Worm (Caenorhabditis elegans) whole organism, L2 larva: ENCODE results near the gene str-188.

ENCODE experiments used
- C34F6.9 ChIP-seq: fragments of 150-350 bp; optimal IDR thresholded peaks from 2 replicates; lab custom pipeline; 2014; ENCODE audit warnings: missing biosample characterization, missing genetic modification characterization
- F13H6.1 ChIP-seq: sonication (generic microtip); optimal IDR thresholded peaks from 2 replicates; lab custom pipeline; 2016; ENCODE audit warnings: missing genetic modification characterization, missing compliant biosample characterization
- R02D3.7 ChIP-seq: fragments of 150-350 bp; optimal IDR thresholded peaks from 2 replicates; lab custom pipeline; 2014; ENCODE audit warnings: missing biosample characterization, missing genetic modification characterization
- alr-1 ChIP-seq: fragments of 150-350 bp; optimal IDR thresholded peaks from 2 replicates; lab custom pipeline; 2014; ENCODE audit warnings: missing biosample characterization, missing genetic modification characterization
- ama-1 ChIP-seq: fragments of 150-350 bp; optimal IDR thresholded peaks from 2 replicates; lab custom pipeline; 2018; ENCODE audit warnings: inconsistent platforms
- ceh-82 ChIP-seq: fragments of 150-350 bp; optimal IDR thresholded peaks from 2 replicates; lab custom pipeline; 2014; ENCODE audit warnings: missing biosample characterization, missing genetic modification characterization
- crh-2 ChIP-seq: sonication (generic microtip); optimal IDR thresholded peaks from 2 replicates; lab custom pipeline; 2017; ENCODE audit warnings: missing biosample characterization, missing genetic modification characterization
- dmd-4 ChIP-seq: sonication (generic microtip); optimal IDR thresholded peaks from 2 replicates; lab custom pipeline; 2017; ENCODE audit warnings: missing biosample characterization, missing genetic modification characterization
- egl-27 ChIP-seq: sonication (generic microtip); optimal IDR thresholded peaks from 3 replicates; lab custom pipeline; 2017; ENCODE audit warnings: missing biosample characterization, missing genetic modification reagents, missing genetic modification characterization
- elt-1 ChIP-seq: fragments of 150-350 bp; optimal IDR thresholded peaks from 2 replicates; lab custom pipeline; 2014; ENCODE audit warnings: missing biosample characterization, missing genetic modification characterization
- elt-3 ChIP-seq: sonication (generic microtip); optimal IDR thresholded peaks from 2 replicates; lab custom pipeline; 2017; ENCODE audit warnings: missing biosample characterization, missing genetic modification characterization
- fos-1 ChIP-seq: fragments of 150-350 bp; optimal IDR thresholded peaks from 2 replicates; lab custom pipeline; 2014; ENCODE audit warnings: missing biosample characterization, missing genetic modification characterization
- gmeb-1 ChIP-seq: fragments of 150-350 bp; optimal IDR thresholded peaks from 2 replicates; lab custom pipeline; 2014; ENCODE audit warnings: missing biosample characterization, missing genetic modification characterization
- lin-13 ChIP-seq: fragments of 150-350 bp; optimal IDR thresholded peaks from 2 replicates; lab custom pipeline; 2014; ENCODE audit warnings: missing biosample characterization, missing genetic modification reagents, missing genetic modification characterization
- lin-39 ChIP-seq: fragments of 150-350 bp; optimal IDR thresholded peaks from 2 replicates; lab custom pipeline; 2014; ENCODE audit warnings: missing biosample characterization, missing genetic modification reagents, missing genetic modification characterization
- lsy-2 ChIP-seq, 2 experiments: fragments of 150-350 bp in 1 of 2; sonication (generic microtip) in 1 of 2; optimal IDR thresholded peaks; 2 replicates each; lab custom pipeline; 2014 to 2017; ENCODE audit warnings: missing biosample characterization in 2 of 2, missing genetic modification characterization in 2 of 2
- mab-5 ChIP-seq: fragments of 150-350 bp; optimal IDR thresholded peaks from 2 replicates; lab custom pipeline; 2014; ENCODE audit warnings: missing biosample characterization, missing genetic modification characterization
- mbf-1 ChIP-seq: sonication (generic microtip); optimal IDR thresholded peaks from 2 replicates; lab custom pipeline; 2017; ENCODE audit warnings: missing biosample characterization, missing genetic modification characterization
- mdl-1 ChIP-seq, 2 experiments: fragments of 150-350 bp in 1 of 2; sonication (generic microtip) in 1 of 2; optimal IDR thresholded peaks; 2 replicates each; lab custom pipeline; 2017; ENCODE audit warnings: missing biosample characterization in 2 of 2, missing genetic modification characterization in 2 of 2
- nhr-11 ChIP-seq: fragments of 150-350 bp; optimal IDR thresholded peaks from 2 replicates; lab custom pipeline; 2014; ENCODE audit warnings: missing biosample characterization, missing genetic modification characterization
- nhr-129 ChIP-seq: fragments of 150-350 bp; optimal IDR thresholded peaks from 2 replicates; lab custom pipeline; 2014; ENCODE audit warnings: missing biosample characterization, missing genetic modification characterization
- nhr-21 ChIP-seq: fragments of 150-350 bp; optimal IDR thresholded peaks from 2 replicates; lab custom pipeline; 2014; ENCODE audit warnings: missing biosample characterization, missing genetic modification characterization
- nhr-23 ChIP-seq: fragments of 150-350 bp; optimal IDR thresholded peaks from 2 replicates; lab custom pipeline; 2014; ENCODE audit warnings: missing biosample characterization, missing genetic modification reagents, missing genetic modification characterization
- nhr-6 ChIP-seq: fragments of 150-350 bp; optimal IDR thresholded peaks from 2 replicates; lab custom pipeline; 2014; ENCODE audit warnings: missing biosample characterization, missing genetic modification characterization
- sem-4 ChIP-seq: fragments of 150-350 bp; optimal IDR thresholded peaks from 2 replicates; lab custom pipeline; 2014; ENCODE audit warnings: missing biosample characterization, missing genetic modification reagents, missing genetic modification characterization
- skn-1 ChIP-seq: sonication (generic microtip); optimal IDR thresholded peaks from 2 replicates; lab custom pipeline; 2017; ENCODE audit warnings: missing biosample characterization, missing genetic modification characterization
- sma-3 ChIP-seq: sonication (generic microtip); optimal IDR thresholded peaks from 2 replicates; lab custom pipeline; 2016; ENCODE audit warnings: missing genetic modification reagents, missing genetic modification characterization, missing compliant biosample characterization
- sma-9 ChIP-seq, 2 experiments: fragments of 150-350 bp in 1 of 2; sonication (generic microtip) in 1 of 2; optimal IDR thresholded peaks; 2 replicates each; lab custom pipeline; 2014 to 2016; ENCODE audit warnings: missing genetic modification characterization in 2 of 2, mild to moderate bottlenecking in 1 of 2, missing biosample characterization in 1 of 2, missing compliant biosample characterization in 1 of 2, missing genetic modification reagents in 1 of 2, moderate library complexity in 1 of 2
- snpc-4 ChIP-seq: fragments of 150-350 bp; optimal IDR thresholded peaks from 2 replicates; lab custom pipeline; 2014; ENCODE audit warnings: missing biosample characterization, missing genetic modification characterization
- unc-55 ChIP-seq: fragments of 150-350 bp; sonication (generic microtip); optimal IDR thresholded peaks from 3 replicates; lab custom pipeline; 2014; ENCODE audit warnings: missing biosample characterization, missing genetic modification reagents, missing genetic modification characterization
- unc-62 ChIP-seq: fragments of 150-350 bp; optimal IDR thresholded peaks from 2 replicates; lab custom pipeline; 2014; ENCODE audit warnings: missing biosample characterization, missing genetic modification reagents, missing genetic modification characterization
- ztf-1 ChIP-seq: fragments of 200-800 bp; sonication (Bioruptor generic); conservative IDR thresholded peaks from 2 replicates; pipeline ENCODE4 v1.3.6; 2022; ENCODE audit warnings: missing genetic modification characterization, missing compliant biosample characterization

Gene str-188

DNA sequence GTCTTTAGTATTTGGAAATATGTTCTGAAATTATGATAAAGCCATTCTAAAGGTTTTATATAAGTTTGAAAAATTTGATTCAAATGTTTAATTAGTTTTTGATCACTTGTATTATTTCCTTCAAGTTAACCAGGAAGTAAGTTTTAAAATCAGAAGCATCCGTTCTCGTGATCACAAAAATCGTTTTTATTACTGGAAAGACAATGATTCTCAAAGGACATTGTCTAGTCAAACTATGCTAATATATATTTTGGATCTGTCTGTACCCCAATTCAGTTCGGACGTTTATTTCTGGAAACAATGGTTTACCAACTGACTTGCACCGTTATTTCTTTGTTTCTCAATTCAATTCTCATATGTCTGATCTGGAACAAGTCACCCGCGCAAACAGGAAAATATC lies at the start of gene str-188:
str-188 (plus strand) TSS at position 301 of the 400 bp plus-strand sequence.
- TF ChIP-seq R02D3.7 (tag; lab: Kevin White, UChicago): no peak
- no peak for TF ChIP-seq dmd-4 (tag; lab: Kevin White, UChicago)
- TF ChIP-seq lin-13 (GFP tag; lab: Kevin White, UChicago): no peak
- no peak for TF ChIP-seq lsy-2 (tag; optimal IDR thresholded peaks at IDR 0.05; lab: Kevin White, UChicago)
- no peak for TF ChIP-seq sma-3 (GFP tag; lab: Kevin White, UChicago)
- TF ChIP-seq crh-2 (tag; lab: Kevin White, UChicago): no peak
- no peak for TF ChIP-seq egl-27

DNA sequence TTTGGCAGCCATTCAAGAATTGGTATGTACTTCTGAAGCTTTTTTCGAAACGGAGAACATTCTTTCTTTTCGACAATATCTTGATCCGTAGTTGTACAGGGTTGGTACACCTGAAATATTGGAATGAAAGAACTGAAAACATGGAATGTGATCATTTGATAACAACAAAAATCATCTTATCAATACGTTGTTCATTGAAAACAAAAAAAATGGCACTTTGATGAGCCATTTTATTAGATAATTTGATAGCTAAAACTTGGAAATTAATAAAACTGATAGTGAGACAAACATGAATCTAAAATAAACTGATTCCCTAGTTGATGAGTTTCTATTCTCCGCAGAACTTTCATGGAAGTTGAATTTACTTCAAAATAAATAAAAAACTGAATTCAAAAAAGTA lies 44.0 kb upstream of the str-188 start:
- TF ChIP-seq ceh-82: no peak
- no peak for TF ChIP-seq egl-27
- no peak for TF ChIP-seq ama-1
- no peak for TF ChIP-seq ztf-1 (GFP tag; lab: Robert Waterston, UW)
- TF ChIP-seq gmeb-1 (tag; lab: Kevin White, UChicago): no peak
- TF ChIP-seq crh-2 (tag; lab: Kevin White, UChicago): no peak
- no peak for TF ChIP-seq lsy-2 (tag; optimal IDR thresholded peaks at IDR 0.05; lab: Kevin White, UChicago)
- no peak for TF ChIP-seq elt-1 (tag; lab: Kevin White, UChicago)
- TF ChIP-seq sma-9 (GFP tag; optimal IDR thresholded peaks at IDR 0.05; lab: Kevin White, UChicago): no peak
- TF ChIP-seq sma-9 (tag; optimal IDR thresholded peaks at IDR 0.05; lab: Kevin White, UChicago): no peak
- no peak for TF ChIP-seq sem-4
- no peak for TF ChIP-seq nhr-21 (tag; lab: Kevin White, UChicago)
- no peak for TF ChIP-seq mdl-1 (tag; optimal IDR thresholded peaks at IDR 0.05; lab: Kevin White, UChicago)
- TF ChIP-seq nhr-129 (tag; lab: Kevin White, UChicago): no peak
- no peak for TF ChIP-seq snpc-4 (tag; lab: Kevin White, UChicago)
- no peak for TF ChIP-seq mab-5 (tag; lab: Kevin White, UChicago)
- TF ChIP-seq skn-1 (tag; lab: Kevin White, UChicago): no peak
- no peak for TF ChIP-seq elt-3 (tag; lab: Kevin White, UChicago)
- TF ChIP-seq unc-62 (GFP tag; lab: Kevin White, UChicago): no peak

DNA sequence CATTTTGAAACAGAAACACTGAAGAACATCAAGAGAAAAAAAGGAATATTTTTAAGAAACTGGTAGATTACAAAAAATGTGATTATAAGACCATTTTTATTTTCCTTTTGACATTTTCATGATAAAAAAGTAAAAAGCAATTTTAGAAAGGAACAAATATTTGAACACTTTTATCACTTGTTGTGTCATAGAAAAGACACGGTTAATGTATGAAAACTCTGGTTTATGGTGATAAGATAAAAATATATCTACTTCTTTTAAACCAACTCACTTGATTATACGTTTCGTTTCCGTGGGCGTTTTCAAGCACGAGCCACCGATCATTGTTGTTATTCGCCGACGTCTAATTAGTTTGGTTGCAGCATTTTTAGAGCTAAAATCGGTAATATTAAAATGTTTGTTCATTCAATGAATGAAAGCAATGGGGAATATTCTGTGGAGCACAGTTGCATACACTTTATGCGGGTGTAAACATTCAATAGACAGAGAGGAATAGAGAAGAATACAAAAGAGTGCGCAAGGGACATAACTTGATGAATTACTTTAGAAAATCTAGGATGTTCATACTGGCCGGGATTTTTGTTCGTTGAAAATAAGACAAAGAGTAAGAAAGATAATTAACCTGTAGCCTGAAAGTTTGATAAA lies 43.2 kb upstream of the str-188 start, which contains the start of gene sulp-8:
sulp-8 (minus strand) TSS at position 469 of the 645 bp plus-strand sequence.
- TF ChIP-seq R02D3.7 (tag; lab: Kevin White, UChicago): no peak
- TF ChIP-seq snpc-4 (tag; lab: Kevin White, UChicago): no peak
- TF ChIP-seq C34F6.9 (tag; lab: Kevin White, UChicago): peak; percentile 32

DNA sequence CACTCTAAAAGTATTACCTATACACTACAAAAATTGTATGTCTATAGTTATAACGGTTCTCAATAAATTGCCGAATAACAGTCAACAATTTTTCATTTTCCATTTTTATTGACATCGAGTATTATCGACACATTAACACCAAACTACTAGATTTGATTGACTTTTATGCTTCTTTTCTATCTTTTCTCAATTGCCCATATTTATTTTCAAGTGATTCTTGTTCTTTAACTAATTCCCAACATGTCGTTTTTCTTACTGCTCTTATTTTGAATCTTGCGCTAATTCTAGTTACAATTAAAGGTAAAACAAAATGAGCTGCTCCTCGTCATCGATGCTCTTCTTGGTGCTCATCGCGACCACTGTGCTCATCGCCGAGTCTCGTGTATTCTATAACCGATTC lies 38.5 kb upstream of the str-188 start, which contains the start of gene cthd-1:
cthd-1 (plus strand) TSS at position 301 of the 400 bp plus-strand sequence.
- TF ChIP-seq unc-62 (GFP tag; lab: Kevin White, UChicago) (no peak), F13H6.1 (tag; lab: Kevin White, UChicago) (no peak), unc-55 (GFP tag; lab: Kevin White, UChicago) (no peak), skn-1 (tag; lab: Kevin White, UChicago) (no peak), ama-1 (no peak), lin-39 (tag; lab: Kevin White, UChicago) (no peak), nhr-11 (tag; lab: Kevin White, UChicago) (no peak), lin-13 (GFP tag; lab: Kevin White, UChicago) (no peak)

DNA sequence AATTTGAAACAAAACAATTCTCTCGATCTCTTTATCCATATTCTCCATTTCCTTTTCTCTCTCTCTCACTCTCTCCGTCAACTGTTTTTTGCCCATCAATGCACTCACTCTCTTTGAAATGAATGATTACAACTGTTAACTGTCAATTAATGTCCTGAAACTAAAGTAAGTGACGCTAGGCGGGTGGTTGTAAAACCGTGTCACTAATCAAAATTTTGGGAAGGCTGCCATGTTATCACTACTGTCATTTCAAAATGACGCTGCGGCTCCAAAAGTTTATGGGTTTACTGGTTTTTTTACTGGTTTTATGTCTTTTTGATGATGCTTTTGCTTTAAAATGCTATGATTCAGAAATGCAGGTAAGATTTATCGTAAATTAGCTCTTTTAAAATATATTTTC lies 37.3 kb upstream of the str-188 start, which contains the start of gene ZK287.9:
ZK287.9 (plus strand) TSS at position 192 of the 400 bp plus-strand sequence.
- no peak for TF ChIP-seq ceh-82
- TF ChIP-seq fos-1 (tag; lab: Kevin White, UChicago): peak; percentile 63
- TF ChIP-seq, all 48 proteins: peak for 1

DNA sequence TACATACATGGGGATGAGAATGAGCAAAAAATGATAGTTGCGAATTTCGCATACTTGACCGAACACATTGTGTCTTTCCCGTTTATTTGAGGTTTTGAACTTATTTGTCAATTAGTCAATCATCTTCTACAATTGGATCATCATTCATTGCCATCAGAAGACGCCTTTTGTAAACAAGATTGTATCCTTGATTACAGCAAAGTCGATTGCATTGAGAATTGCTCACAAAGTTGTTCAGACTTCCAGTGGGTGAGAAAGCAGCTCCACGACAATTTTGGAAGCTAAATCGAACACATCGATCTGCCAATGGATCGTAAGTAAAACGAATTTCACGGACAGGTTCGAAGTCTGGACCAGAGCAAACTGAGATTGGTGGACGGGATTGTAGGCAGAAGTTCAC lies 36.2 kb upstream of the str-188 start:
- TF ChIP-seq nhr-6 (tag; lab: Kevin White, UChicago): no peak
- TF ChIP-seq lin-13 (GFP tag; lab: Kevin White, UChicago): no peak
- TF ChIP-seq nhr-23 (tag; lab: Kevin White, UChicago): no peak
- TF ChIP-seq F13H6.1 (tag; lab: Kevin White, UChicago): no peak
- TF ChIP-seq lsy-2 (tag; optimal IDR thresholded peaks at IDR 0.05; lab: Kevin White, UChicago): no peak
- TF ChIP-seq crh-2 (tag; lab: Kevin White, UChicago): no peak
- no peak for TF ChIP-seq alr-1
- no peak for TF ChIP-seq gmeb-1 (tag; lab: Kevin White, UChicago)
- no peak for TF ChIP-seq nhr-129 (tag; lab: Kevin White, UChicago)
- TF ChIP-seq mbf-1 (tag; lab: Kevin White, UChicago): no peak
- no peak for TF ChIP-seq sem-4
- no peak for TF ChIP-seq sma-3 (GFP tag; lab: Kevin White, UChicago)
